Fruit fly (Drosophila melanogaster) whole organism, embryonic: ENCODE data around the gene Creld.

Experiments
- Antp ChIP-seq: fragments of 200-800 bp; sonication (Bioruptor generic); optimal IDR thresholded peaks from 3 replicates; lab custom pipeline; 2016; ENCODE audit warnings: missing biosample characterization, missing genetic modification characterization
- Awh ChIP-seq: fragments of 200-800 bp; sonication (Bioruptor generic); IDR thresholded peaks from 2 replicates; pipeline ENCODE4, ENCODE4 v1.3.6; 2022; ENCODE audit warnings: missing biosample characterization, missing genetic modification characterization
- C15 ChIP-seq: fragments of 200-800 bp; sonication (Bioruptor generic); IDR thresholded peaks from 3 replicates; pipeline ENCODE4 v1.3.6; 2022; ENCODE audit warnings: missing biosample characterization, missing genetic modification characterization
- CG10147 ChIP-seq: fragments of 200-800 bp; sonication (Bioruptor generic); optimal IDR thresholded peaks from 2 replicates; lab custom pipeline; 2019; ENCODE audit warnings: missing biosample characterization, mild to moderate bottlenecking, missing genetic modification characterization, moderate library complexity
- CG10267 ChIP-seq: fragments of 200-800 bp; sonication (Bioruptor generic); optimal IDR thresholded peaks from 2 replicates; lab custom pipeline; 2018; ENCODE audit warnings: missing biosample characterization, mild to moderate bottlenecking, missing genetic modification characterization, moderate library complexity
- CG13894 ChIP-seq: fragments of 200-800 bp; sonication (Bioruptor generic); optimal IDR thresholded peaks from 3 replicates; lab custom pipeline; 2018; ENCODE audit warnings: missing biosample characterization, mild to moderate bottlenecking, missing genetic modification characterization, moderate library complexity
- CG16815 ChIP-seq: fragments of 200-800 bp; sonication (Bioruptor generic); optimal IDR thresholded peaks from 3 replicates; lab custom pipeline; 2017; ENCODE audit warnings: missing biosample characterization, mild to moderate bottlenecking, missing genetic modification characterization
- CG17186 ChIP-seq: fragments of 200-800 bp; sonication (Bioruptor generic); optimal IDR thresholded peaks from 3 replicates; lab custom pipeline; 2017; ENCODE audit warnings: missing biosample characterization, missing genetic modification reagents, missing genetic modification characterization
- CG18619 ChIP-seq: fragments of 200-800 bp; sonication (Bioruptor generic); optimal IDR thresholded peaks from 3 replicates; lab custom pipeline; 2017; ENCODE audit warnings: missing biosample characterization, mild to moderate bottlenecking, missing genetic modification characterization
- CG4328 ChIP-seq: fragments of 200-800 bp; sonication (Bioruptor generic); optimal IDR thresholded peaks from 3 replicates; lab custom pipeline; 2017; ENCODE audit warnings: missing biosample characterization, missing genetic modification reagents, missing genetic modification characterization
- CG6791 ChIP-seq: fragments of 200-800 bp; sonication (Bioruptor generic); IDR thresholded peaks from 3 replicates; pipeline ENCODE4 v1.3.6; 2022; ENCODE audit warnings: missing biosample characterization, missing genetic modification characterization; ENCODE audit not compliant: partially characterized antibody
- CG7372 ChIP-seq: fragments of 200-800 bp; sonication (Bioruptor generic); IDR thresholded peaks from 2 replicates; pipeline ENCODE4 v1.3.6; 2022; ENCODE audit warnings: missing biosample characterization, missing genetic modification characterization
- CG7786 ChIP-seq: fragments of 200-800 bp; sonication (Bioruptor generic); optimal IDR thresholded peaks from 2 replicates; lab custom pipeline; 2016; ENCODE audit warnings: missing biosample characterization, missing genetic modification characterization
- CG8478 ChIP-seq: fragments of >200 bp; optimal IDR thresholded peaks from 2 replicates; lab custom pipeline; 2018
- CG9932 ChIP-seq: fragments of 200-800 bp; sonication (Bioruptor generic); IDR thresholded peaks from 2 replicates; pipeline ENCODE4 v1.3.6; 2022; ENCODE audit warnings: missing biosample characterization, missing genetic modification characterization
- Dbx ChIP-seq: fragments of 200-800 bp; sonication (Bioruptor generic); IDR thresholded peaks from 3 replicates; pipeline ENCODE4 v1.3.6; 2022; ENCODE audit warnings: missing biosample characterization, missing genetic modification characterization
- Dip3 ChIP-seq: fragments of 200-800 bp; sonication (Bioruptor generic); optimal IDR thresholded peaks from 3 replicates; lab custom pipeline; 2016; ENCODE audit warnings: missing biosample characterization, missing genetic modification characterization
- Dref ChIP-seq: fragments of 200-800 bp; sonication (Bioruptor generic); IDR thresholded peaks from 2 replicates; pipeline ENCODE4 v1.3.6; 2022; ENCODE audit warnings: missing biosample characterization, missing genetic modification characterization
- ERR ChIP-seq: fragments of 200-800 bp; sonication (Bioruptor generic); optimal IDR thresholded peaks from 2 replicates; lab custom pipeline; 2016; ENCODE audit warnings: missing biosample characterization, missing genetic modification characterization
- Fer1 ChIP-seq: fragments of 200-800 bp; sonication (Bioruptor generic); optimal IDR thresholded peaks from 2 replicates; lab custom pipeline; 2017; ENCODE audit warnings: missing biosample characterization, mild to moderate bottlenecking, missing genetic modification characterization
- NC2β ChIP-seq: fragments of 200-800 bp; sonication (Bioruptor generic); optimal IDR thresholded peaks from 2 replicates; lab custom pipeline; 2016; ENCODE audit warnings: missing biosample characterization, missing genetic modification characterization
- Stat92E ChIP-seq, 3 experiments: fragments of >200 bp in 2 of 3; fragments of 200-800 bp in 1 of 3; sonication (Bioruptor generic) in 1 of 3; optimal IDR thresholded peaks; 2 replicates each; lab custom pipeline; 2017 to 2019; ENCODE audit warnings: missing biosample characterization in 3 of 3, missing genetic modification characterization in 3 of 3, mild to moderate bottlenecking in 1 of 3, moderate library complexity in 1 of 3
- ase ChIP-seq: fragments of 200-800 bp; sonication (Bioruptor generic); IDR thresholded peaks from 3 replicates; pipeline ENCODE4 v1.3.6; 2022; ENCODE audit warnings: missing biosample characterization, missing genetic modification characterization
- gem ChIP-seq: fragments of 200-800 bp; sonication (Bioruptor generic); optimal IDR thresholded peaks from 2 replicates; lab custom pipeline; 2019; ENCODE audit warnings: missing biosample characterization, mild to moderate bottlenecking, missing genetic modification characterization, moderate library complexity
- gro ChIP-seq: fragments of 200-800 bp; sonication (Bioruptor generic); optimal IDR thresholded peaks from 2 replicates; lab custom pipeline; 2016; ENCODE audit warnings: missing biosample characterization, missing genetic modification characterization
- h ChIP-seq: fragments of >200 bp; optimal IDR thresholded peaks from 2 replicates; lab custom pipeline; 2017
- kah ChIP-seq: fragments of 200-800 bp; sonication (Bioruptor generic); optimal IDR thresholded peaks from 2 replicates; lab custom pipeline; 2018; ENCODE audit warnings: missing biosample characterization, mild to moderate bottlenecking, missing genetic modification characterization
- kay ChIP-seq: fragments of 200-800 bp; sonication (Bioruptor generic); optimal IDR thresholded peaks from 2 replicates; lab custom pipeline; 2016; ENCODE audit warnings: missing biosample characterization, missing genetic modification characterization
- lola ChIP-seq, 3 experiments: fragments of >200 bp in 2 of 3; fragments of 200-800 bp in 1 of 3; sonication (Bioruptor generic) in 1 of 3; optimal IDR thresholded peaks; 2 replicates each; lab custom pipeline; 2017 to 2019; ENCODE audit warnings: missing biosample characterization in 3 of 3, missing genetic modification characterization in 3 of 3, mild to moderate bottlenecking in 1 of 3, moderate library complexity in 1 of 3
- luna ChIP-seq: fragments of 200-800 bp; sonication (Bioruptor generic); optimal IDR thresholded peaks from 2 replicates; lab custom pipeline; 2016; ENCODE audit warnings: missing biosample characterization, missing genetic modification characterization
- pzg ChIP-seq: fragments of 200-800 bp; sonication (Bioruptor generic); optimal IDR thresholded peaks from 3 replicates; lab custom pipeline; 2018; ENCODE audit warnings: missing biosample characterization, mild to moderate bottlenecking, missing genetic modification characterization, moderate library complexity
- sd ChIP-seq: fragments of 200-800 bp; sonication (Bioruptor generic); optimal IDR thresholded peaks from 3 replicates; lab custom pipeline; 2018; ENCODE audit warnings: missing biosample characterization, mild to moderate bottlenecking, missing genetic modification characterization, moderate library complexity
- twi ChIP-seq: fragments of 200-800 bp; optimal IDR thresholded peaks from 2 replicates; lab custom pipeline; 2019; ENCODE audit warnings: missing biosample characterization, mild to moderate bottlenecking, missing genetic modification characterization, moderate library complexity
- zfh1 ChIP-seq: fragments of 200-800 bp; sonication (Bioruptor generic); IDR thresholded peaks from 3 replicates; pipeline ENCODE4 v1.3.6; 2022; ENCODE audit warnings: missing biosample characterization, missing genetic modification characterization
- zfh2 ChIP-seq: fragments of 200-800 bp; sonication (Bioruptor generic); optimal IDR thresholded peaks from 2 replicates; lab custom pipeline; 2016; ENCODE audit warnings: missing biosample characterization, missing genetic modification characterization

Gene Creld

DNA sequence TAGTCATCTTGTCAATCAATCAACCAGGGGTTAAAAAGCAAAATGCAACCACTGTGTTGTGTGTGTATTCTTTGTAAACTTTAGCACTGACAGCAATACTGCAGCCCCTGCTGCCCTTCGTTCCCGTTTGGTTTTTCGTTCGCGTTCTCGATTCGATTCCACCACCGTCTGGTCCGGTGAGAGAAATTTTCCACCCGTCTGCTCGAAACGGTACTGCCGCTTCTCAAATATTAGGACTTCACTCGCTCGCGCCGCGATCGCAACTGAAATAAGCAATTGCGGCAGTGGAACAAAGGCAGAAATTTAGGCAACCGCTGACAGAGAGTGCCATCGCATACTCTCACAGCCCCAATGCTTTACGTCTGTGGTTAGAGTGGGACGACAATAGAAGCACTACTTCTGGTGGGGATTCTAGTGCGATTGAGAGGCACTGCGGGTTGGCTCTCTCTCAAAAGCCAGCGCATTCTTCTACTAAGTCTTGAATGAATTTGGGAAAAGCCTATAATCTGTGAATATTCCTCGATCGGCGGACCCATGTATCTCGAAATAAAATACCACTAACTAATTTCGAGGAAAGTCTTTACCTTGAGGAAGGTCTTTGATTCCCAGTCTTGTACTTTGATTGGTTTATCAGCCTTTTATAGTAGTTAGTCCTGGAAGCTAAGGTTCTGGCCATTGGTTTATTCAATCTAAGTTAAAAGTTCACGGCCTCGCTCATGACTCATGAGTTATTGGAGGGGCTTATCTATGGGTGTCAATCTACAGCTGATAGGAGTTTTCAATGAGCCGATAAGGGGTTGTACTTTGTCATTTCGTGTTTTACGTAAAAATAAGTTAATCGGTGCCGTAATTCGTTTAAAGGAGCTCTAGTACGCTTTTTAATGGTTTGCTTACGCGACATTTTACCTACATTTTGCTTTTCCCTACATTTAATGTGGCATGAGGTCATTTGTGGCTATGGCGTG, 27.1 kb downstream of the Creld start (continued):
- no peak for TF ChIP-seq CG7372
- no peak for TF ChIP-seq CG16815
- no peak for TF ChIP-seq Dip3 (GFP tag; lab: Kevin White, UChicago)
- no peak for TF ChIP-seq gem (tag; lab: Kevin White, UChicago)
- peak; percentile 60; the same call in 2 of the 3 replicates for TF ChIP-seq zfh1 (GFP tag; lab: Robert Waterston, UW)
- TF ChIP-seq ase: no peak
- TF ChIP-seq kah (GFP tag; lab: Kevin White, UChicago): peak; percentile 71
- peak; percentile 75; the same call in 2 of the 3 replicates for TF ChIP-seq Dbx (GFP tag; lab: Robert Waterston, UW)
- no peak for TF ChIP-seq Dref (GFP tag; lab: Robert Waterston, UW)
- TF ChIP-seq Fer1 (GFP tag; lab: Kevin White, UChicago): peak; percentile 73
- peak; percentile 96 for TF ChIP-seq sd (tag; lab: Kevin White, UChicago)
- TF ChIP-seq kay (GFP tag; lab: Kevin White, UChicago): peak; percentile 36
- TF ChIP-seq ERR (GFP tag; lab: Kevin White, UChicago): peak; percentile 17
- no peak for TF ChIP-seq twi (tag; lab: Kevin White, UChicago)
- TF ChIP-seq CG17186 (GFP tag; lab: Kevin White, UChicago): no peak
- peak; percentile 15 for TF ChIP-seq CG4328 (GFP tag; lab: Kevin White, UChicago)
- peak; percentile 47; the same call in 1 of the 2 replicates for TF ChIP-seq Awh (GFP tag; lab: Robert Waterston, UW)
- no peak for TF ChIP-seq CG7786 (GFP tag; lab: Kevin White, UChicago)
- no peak for TF ChIP-seq zfh2 (GFP tag; lab: Kevin White, UChicago)
- 0 out of 3 replicates have a peak, but pooled peaks have one; percentile 23 for TF ChIP-seq C15
- no peak for TF ChIP-seq luna
- peak; percentile 23 for TF ChIP-seq CG10267 (tag; lab: Kevin White, UChicago)
- no peak; the same call in 1 of the 2 replicates for TF ChIP-seq CG9932 (GFP tag; lab: Robert Waterston, UW)
- TF ChIP-seq NC2β (GFP tag; lab: Kevin White, UChicago): peak; percentile 47
- no peak for TF ChIP-seq Antp
- TF ChIP-seq h: no peak
- TF ChIP-seq Stat92E (GFP tag; optimal IDR thresholded peaks at IDR 0.05; lab: Kevin White, UChicago): peak in 1 of 3 experiments; percentile 54
- peak; percentile 36; the same call in 1 of the 3 replicates for TF ChIP-seq CG6791 (GFP tag; lab: Robert Waterston, UW)
- no peak for TF ChIP-seq pzg (GFP tag; lab: Kevin White, UChicago)

DNA sequence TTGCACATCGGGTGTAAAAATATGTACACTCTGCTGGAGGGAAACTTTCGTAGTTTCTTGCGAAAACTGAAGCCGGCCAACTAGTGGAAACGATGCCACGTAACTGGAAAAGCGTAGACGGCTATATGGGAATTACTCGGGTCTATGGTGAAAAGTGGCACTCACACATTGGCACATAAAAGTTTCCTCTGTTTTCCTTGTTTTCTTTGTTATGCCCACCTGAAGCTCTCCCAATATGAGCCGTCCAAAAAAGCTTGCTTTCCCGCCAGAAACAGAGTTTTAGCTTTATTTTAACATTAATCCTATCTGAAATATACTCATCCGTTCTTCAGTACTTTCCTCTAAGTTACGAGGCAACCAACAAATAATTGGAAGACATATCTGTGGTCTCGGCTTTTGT, 28.5 kb downstream of the Creld start, which contains the start of gene CG3164:
TSS of gene CG3164 (minus strand) at position 101 of the 400 bp plus-strand sequence.
- peak; percentile 76 for TF ChIP-seq CG13894
- TF ChIP-seq gro (GFP tag; lab: Kevin White, UChicago): no peak
- TF ChIP-seq CG18619 (GFP tag; lab: Kevin White, UChicago): no peak
- peak in 1 of 3 experiments; percentile 22 for TF ChIP-seq lola (GFP tag; optimal IDR thresholded peaks at IDR 0.05; lab: Kevin White, UChicago)
- TF ChIP-seq CG10147 (GFP tag; lab: Kevin White, UChicago): no peak
- TF ChIP-seq CG8478 (lab: Kevin White, UChicago): no peak
- TF ChIP-seq, all 482 proteins: peak for 2
